Worm (Caenorhabditis elegans): ENCODE measurements around the gene srg-42.

The srg-42 gene

DNA sequence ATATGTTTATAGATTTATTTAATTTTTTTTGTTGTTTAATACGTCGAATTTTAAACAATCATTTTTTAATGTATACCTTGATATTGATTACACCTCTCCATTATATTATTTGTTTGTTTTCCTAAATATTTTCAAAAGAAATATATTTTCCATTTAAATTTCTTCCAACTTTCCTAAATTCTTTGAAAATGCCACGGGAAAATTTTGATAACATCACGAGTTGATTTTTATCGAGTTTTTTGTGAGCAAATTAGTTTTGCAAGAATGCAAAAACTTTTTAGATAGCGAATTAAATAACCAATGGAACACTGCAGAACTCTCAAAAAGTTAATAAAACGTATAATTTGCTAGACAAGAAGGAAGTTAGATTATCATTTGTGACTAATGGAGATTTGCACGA, at the start of gene srg-42:
Gene srg-42 (minus strand): TSS at position 101 of the 400 bp plus-strand sequence.
- TF ChIP-seq saeg-2 (GFP tag; IDR thresholded peaks at IDR 0.05) (no peak), gei-8 (GFP tag; optimal IDR thresholded peaks at IDR 0.05) (no peak), php-3 (GFP tag; IDR thresholded peaks at IDR 0.05) (no peak), set-16 (GFP tag; IDR thresholded peaks at IDR 0.05) (no peak)

DNA sequence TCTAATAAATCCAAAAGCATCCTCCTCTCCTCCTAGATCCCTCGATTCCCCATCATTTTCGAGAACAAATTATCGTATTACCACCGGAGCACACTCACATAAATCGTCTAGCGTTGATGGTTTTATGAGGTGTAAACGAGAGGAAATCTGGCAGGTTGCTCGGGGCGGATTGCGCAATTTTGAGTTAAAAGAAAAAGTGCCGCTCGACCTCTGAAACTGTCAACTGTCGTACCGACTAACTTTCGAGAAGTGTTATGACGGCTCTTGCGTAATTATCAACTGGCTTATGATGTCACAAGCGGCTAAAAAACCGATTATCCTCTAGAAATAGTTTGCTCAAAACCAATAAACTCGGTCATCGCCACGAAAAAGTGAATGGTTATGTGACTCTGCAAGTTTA, 48.6 kb upstream of the srg-42 start:
- no peak for TF ChIP-seq php-3 (GFP tag; IDR thresholded peaks at IDR 0.05)
- TF ChIP-seq arid-1 (GFP tag; conservative IDR thresholded peaks at IDR 0.05) = no peak
- no peak for TF ChIP-seq T26A8.4 (GFP tag; IDR thresholded peaks at IDR 0.05)
- TF ChIP-seq pqm-1 (tag; optimal IDR thresholded peaks at IDR 0.05) = no peak
- TF ChIP-seq nhr-42 (GFP tag; IDR thresholded peaks at IDR 0.05) = no peak
- TF ChIP-seq attf-4 (tag; optimal IDR thresholded peaks at IDR 0.05) = no peak
- TF ChIP-seq F49E8.2 (tag; optimal IDR thresholded peaks at IDR 0.05; ENCODE audit: borderline replicate concordance) = no peak
- TF ChIP-seq R02D3.7 (tag; optimal IDR thresholded peaks at IDR 0.05) = no peak
- no peak for TF ChIP-seq spr-1 (tag; optimal IDR thresholded peaks at IDR 0.05)
- no peak for TF ChIP-seq fos-1 (tag; optimal IDR thresholded peaks at IDR 0.05)
- TF ChIP-seq dmd-6 (GFP tag; IDR thresholded peaks at IDR 0.05) = no peak
- TF ChIP-seq F37D6.2 (tag; optimal IDR thresholded peaks at IDR 0.05) = no peak
- no peak for TF ChIP-seq ama-1 (optimal IDR thresholded peaks at IDR 0.05)
- no peak for TF ChIP-seq zfp-3 (GFP tag; conservative IDR thresholded peaks at IDR 0.05)
- TF ChIP-seq unc-39 (tag; optimal IDR thresholded peaks at IDR 0.05) = no peak
- no peak for TF ChIP-seq ceh-32 (tag; optimal IDR thresholded peaks at IDR 0.05; ENCODE audit: poor library complexity)
- TF ChIP-seq ZK337.2 (GFP tag; IDR thresholded peaks at IDR 0.05) = no peak
- no peak for TF ChIP-seq lin-13 (GFP tag; optimal IDR thresholded peaks at IDR 0.05)

DNA sequence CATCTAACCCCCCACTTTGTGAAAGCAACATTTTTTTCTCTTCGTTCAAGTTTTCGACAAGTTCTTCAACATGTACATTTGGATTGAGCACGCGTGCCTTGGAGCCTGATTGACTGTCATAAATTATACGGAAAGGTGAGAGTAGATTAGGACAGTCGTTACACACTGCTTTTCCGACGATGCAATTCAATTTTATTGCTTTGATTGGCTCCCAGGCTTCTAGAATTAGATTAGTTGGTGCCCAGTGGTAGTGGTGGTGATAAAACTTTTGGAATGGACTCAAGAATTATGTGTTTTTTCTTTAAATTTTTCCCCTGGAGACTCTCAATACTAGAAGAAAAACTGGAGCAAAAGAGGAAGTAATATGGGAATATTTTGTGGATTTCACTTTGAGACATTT, 46.6 kb upstream of the srg-42 start:
- TF ChIP-seq mdt-29 (GFP tag; IDR thresholded peaks at IDR 0.05) (no peak), unc-62 (GFP tag; optimal IDR thresholded peaks at IDR 0.05 in 1 of 2) (peak in 1 of 2 experiments; percentile 58), unc-62 (tag; optimal IDR thresholded peaks at IDR 0.05) (no peak), madf-9 (GFP tag; conservative IDR thresholded peaks at IDR 0.05) (no peak), saeg-2 (GFP tag; IDR thresholded peaks at IDR 0.05) (no peak)

DNA sequence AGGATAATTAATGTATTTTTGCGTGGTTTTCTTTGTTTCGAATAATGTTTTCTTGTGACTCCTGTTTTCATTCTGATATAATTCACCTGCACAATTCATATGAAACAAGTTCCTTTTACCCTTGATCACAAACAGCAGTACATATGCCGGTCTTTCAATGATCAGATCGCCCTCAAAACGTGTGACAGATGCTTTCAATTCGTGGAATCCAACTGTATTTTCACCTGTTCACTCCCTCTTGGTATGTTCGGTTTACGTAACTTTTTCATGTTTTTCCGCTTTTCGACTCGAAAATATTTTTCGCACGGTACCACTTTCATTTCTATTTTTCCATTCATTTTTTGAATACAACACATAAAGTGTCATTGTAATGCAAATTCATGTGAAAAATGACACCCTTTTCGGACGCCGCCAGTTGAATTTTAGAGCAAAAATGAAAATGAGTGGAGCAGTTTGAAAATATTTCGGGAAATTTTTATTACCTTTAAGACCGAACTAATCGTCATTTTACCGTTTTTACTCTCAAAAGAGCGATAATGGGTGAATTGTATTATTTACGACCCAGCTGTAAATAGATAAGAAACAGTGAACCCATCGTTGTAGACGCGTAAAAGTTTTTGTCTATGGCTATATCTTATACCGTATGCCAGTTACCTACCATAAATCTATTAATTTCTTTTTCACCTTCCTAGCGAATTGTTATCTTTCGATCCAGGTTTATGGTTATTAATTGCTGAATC, 44.1 kb upstream of the srg-42 start, which contains the start of gene K10D6.4:
Gene K10D6.4 (plus strand): TSS at position 100 of the 740 bp plus-strand sequence.
- no peak for TF ChIP-seq mxl-3 (GFP tag; optimal IDR thresholded peaks at IDR 0.05)
- peak; percentile 90 for TF ChIP-seq php-3 (GFP tag; IDR thresholded peaks at IDR 0.05)
- TF ChIP-seq ceh-20 (GFP tag; IDR thresholded peaks at IDR 0.05) = 0 out of 2 replicates have a peak, but pooled peaks have one; percentile 53
- TF ChIP-seq hlh-11 (tag; optimal IDR thresholded peaks at IDR 0.05) = peak; percentile 22
- TF ChIP-seq nhr-28 (tag; optimal IDR thresholded peaks at IDR 0.05) = peak; percentile 60
- TF ChIP-seq hlh-30 (tag; optimal IDR thresholded peaks at IDR 0.05; ENCODE audit: insufficient read depth) = no peak
- no peak for TF ChIP-seq F26F4.8 (GFP tag; conservative IDR thresholded peaks at IDR 0.05)
- TF ChIP-seq pqm-1 (tag; optimal IDR thresholded peaks at IDR 0.05) = peak; percentile 59
- no peak for TF ChIP-seq daf-16 (GFP tag; optimal IDR thresholded peaks at IDR 0.05)
- TF ChIP-seq daf-16 (tag; optimal IDR thresholded peaks at IDR 0.05) = peak; percentile 47

DNA sequence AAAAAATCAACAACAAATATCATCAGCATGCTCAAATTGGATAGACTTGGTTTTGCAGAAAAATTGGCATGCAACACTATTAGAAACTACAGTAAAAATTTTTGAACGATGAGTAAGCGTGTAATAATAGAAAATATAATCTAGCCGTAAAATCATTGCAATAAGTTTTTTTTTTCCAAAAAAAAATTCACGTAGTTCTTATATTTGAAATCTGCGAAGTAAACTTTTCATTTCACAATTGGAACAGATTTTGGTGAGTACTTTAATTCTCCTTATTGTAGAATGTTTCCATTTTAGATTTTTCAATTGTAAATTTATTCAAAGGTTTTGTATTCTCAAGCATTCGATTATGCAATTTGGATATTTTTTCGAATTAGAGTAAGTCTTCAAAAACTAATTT, 42.5 kb upstream of the srg-42 start, which contains the start of gene K10D6.3:
Gene K10D6.3 (plus strand): TSS at position 301 of the 400 bp plus-strand sequence.
- TF ChIP-seq lin-29 (GFP tag; IDR thresholded peaks at IDR 0.05) = no peak
- peak; percentile 74 for TF ChIP-seq aha-1 (tag)
